Fruit fly (Drosophila melanogaster) whole organism, embryonic: ENCODE results near the gene CG43131.

Experiments used
- CG10147 ChIP-seq: fragments of 200-800 bp; sonication (Bioruptor generic); optimal IDR thresholded peaks from 2 replicates; lab custom pipeline; 2019; ENCODE audit warnings: missing biosample characterization, mild to moderate bottlenecking, missing genetic modification characterization, moderate library complexity
- CG10274 ChIP-seq: fragments of 200-800 bp; sonication (Bioruptor generic); optimal IDR thresholded peaks from 3 replicates; lab custom pipeline; 2017; ENCODE audit warnings: missing biosample characterization, mild to moderate bottlenecking, missing genetic modification characterization
- CG10565 ChIP-seq: fragments of 200-800 bp; sonication (Bioruptor generic); optimal IDR thresholded peaks from 3 replicates; lab custom pipeline; 2016; ENCODE audit warnings: missing biosample characterization, mild to moderate bottlenecking, missing genetic modification characterization
- CG10959 ChIP-seq: fragments of 200-800 bp; sonication (Bioruptor generic); IDR thresholded peaks from 2 replicates; pipeline ENCODE4 v1.3.6; 2022; ENCODE audit warnings: missing biosample characterization, missing genetic modification characterization
- CG11696 ChIP-seq: fragments of 200-800 bp; sonication (Bioruptor generic); IDR thresholded peaks from 2 replicates; pipeline ENCODE4 v1.3.6; 2022; ENCODE audit warnings: missing biosample characterization, missing genetic modification characterization
- CG15011 ChIP-seq: fragments of 200-800 bp; sonication (Bioruptor generic); optimal IDR thresholded peaks from 3 replicates; lab custom pipeline; 2018; ENCODE audit warnings: missing biosample characterization, mild to moderate bottlenecking, missing genetic modification characterization
- CG18764 ChIP-seq: fragments of 200-800 bp; sonication (Bioruptor generic); optimal IDR thresholded peaks from 3 replicates; lab custom pipeline; 2016; ENCODE audit warnings: missing biosample characterization, missing genetic modification characterization
- CG32767 ChIP-seq: fragments of 200-800 bp; sonication (Bioruptor generic); IDR thresholded peaks from 2 replicates; pipeline ENCODE4 v1.3.6; 2022; ENCODE audit warnings: missing biosample characterization, missing genetic modification characterization
- CG3407 ChIP-seq: fragments of 200-800 bp; sonication (Bioruptor generic); optimal IDR thresholded peaks from 2 replicates; lab custom pipeline; 2018; ENCODE audit warnings: missing biosample characterization, mild to moderate bottlenecking, missing genetic modification characterization
- CG34224 ChIP-seq: fragments of 200-800 bp; sonication (Bioruptor generic); IDR thresholded peaks from 3 replicates; pipeline ENCODE4 v1.3.6; 2022; ENCODE audit warnings: missing biosample characterization, missing genetic modification characterization; ENCODE audit not compliant: partially characterized antibody
- CG7556 ChIP-seq: fragments of 200-800 bp; sonication (Bioruptor generic); optimal IDR thresholded peaks from 2 replicates; lab custom pipeline; 2017; ENCODE audit warnings: missing biosample characterization, mild to moderate bottlenecking, missing genetic modification characterization
- CG8290 ChIP-seq, 3 experiments: fragments of 200-800 bp; sonication (Bioruptor generic); optimal IDR thresholded peaks; 2 replicates each; lab custom pipeline; 2016 to 2019; ENCODE audit warnings: missing biosample characterization in 3 of 3, missing genetic modification characterization in 3 of 3, mild to moderate bottlenecking in 2 of 3, moderate library complexity in 1 of 3
- CG9609 ChIP-seq: fragments of 200-800 bp; sonication (Bioruptor generic); optimal IDR thresholded peaks from 3 replicates; lab custom pipeline; 2016; ENCODE audit warnings: missing biosample characterization, missing genetic modification characterization
- CG9817 ChIP-seq: fragments of 200-800 bp; sonication (Bioruptor generic); optimal IDR thresholded peaks from 2 replicates; lab custom pipeline; 2018; ENCODE audit warnings: missing biosample characterization, mild to moderate bottlenecking, missing genetic modification characterization, moderate library complexity
- Camta ChIP-seq: fragments of 200-800 bp; sonication (Bioruptor generic); optimal IDR thresholded peaks from 2 replicates; lab custom pipeline; 2016; ENCODE audit warnings: missing biosample characterization, missing genetic modification characterization
- Chrac-16 ChIP-seq: fragments of 200-800 bp; sonication (Bioruptor generic); optimal IDR thresholded peaks from 3 replicates; lab custom pipeline; 2016; ENCODE audit warnings: missing biosample characterization, missing genetic modification characterization
- D19B ChIP-seq: fragments of 200-800 bp; sonication (Bioruptor generic); optimal IDR thresholded peaks from 2 replicates; lab custom pipeline; 2017; ENCODE audit warnings: missing biosample characterization, mild to moderate bottlenecking, missing genetic modification characterization
- Dip2 ChIP-seq: fragments of 200-800 bp; sonication (Bioruptor generic); IDR thresholded peaks from 2 replicates; pipeline ENCODE4 v1.3.6; 2022; ENCODE audit warnings: missing biosample characterization, missing genetic modification characterization
- HmgZ ChIP-seq: fragments of 200-800 bp; sonication (Bioruptor generic); optimal IDR thresholded peaks from 2 replicates; lab custom pipeline; 2018; ENCODE audit warnings: missing biosample characterization, mild to moderate bottlenecking, missing genetic modification characterization
- Neu2 ChIP-seq: fragments of 200-800 bp; sonication (Bioruptor generic); optimal IDR thresholded peaks from 3 replicates; lab custom pipeline; 2016; ENCODE audit warnings: missing biosample characterization, missing genetic modification characterization, borderline replicate concordance
- PHDP ChIP-seq: fragments of 200-800 bp; sonication (Bioruptor generic); optimal IDR thresholded peaks from 3 replicates; lab custom pipeline; 2018; ENCODE audit warnings: missing biosample characterization, mild to moderate bottlenecking, missing genetic modification characterization, moderate library complexity
- Rx ChIP-seq: fragments of 200-800 bp; sonication (Bioruptor generic); IDR thresholded peaks from 2 replicates; pipeline ENCODE4 v1.3.6; 2022; ENCODE audit warnings: missing biosample characterization, missing genetic modification characterization
- Tbp ChIP-seq: fragments of >200 bp; optimal IDR thresholded peaks from 2 replicates; lab custom pipeline; 2018; ENCODE audit warnings: missing biosample characterization, missing genetic modification characterization
- Vsx1 ChIP-seq: fragments of 200-800 bp; sonication (Bioruptor generic); optimal IDR thresholded peaks from 2 replicates; lab custom pipeline; 2017; ENCODE audit warnings: missing biosample characterization, mild to moderate bottlenecking, missing genetic modification characterization, missing genetic modification reagents
- ato ChIP-seq: fragments of 200-800 bp; sonication (Bioruptor generic); IDR thresholded peaks from 2 replicates; pipeline ENCODE4 v1.3.6; 2022; ENCODE audit warnings: missing biosample characterization, missing genetic modification characterization; ENCODE audit not compliant: partially characterized antibody
- az2 ChIP-seq: fragments of 200-800 bp; sonication (Bioruptor generic); optimal IDR thresholded peaks from 3 replicates; lab custom pipeline; 2016; ENCODE audit warnings: missing biosample characterization, missing genetic modification characterization
- cato ChIP-seq: fragments of 200-800 bp; sonication (Bioruptor generic); optimal IDR thresholded peaks from 2 replicates; lab custom pipeline; 2016; ENCODE audit warnings: missing biosample characterization, missing genetic modification characterization, borderline replicate concordance
- chinmo ChIP-seq: fragments of 200-800 bp; sonication (Bioruptor generic); IDR thresholded peaks from 4 replicates; pipeline ENCODE4 v1.3.6; 2022; ENCODE audit warnings: missing biosample characterization, missing genetic modification characterization; ENCODE audit not compliant: partially characterized antibody
- dmrt11E ChIP-seq: fragments of 200-800 bp; sonication (Bioruptor generic); optimal IDR thresholded peaks from 3 replicates; lab custom pipeline; 2018; ENCODE audit warnings: missing biosample characterization, mild to moderate bottlenecking, missing genetic modification characterization, moderate library complexity
- ftz-f1 ChIP-seq: fragments of 200-800 bp; sonication (Bioruptor generic); optimal IDR thresholded peaks from 2 replicates; lab custom pipeline; 2016; ENCODE audit warnings: missing biosample characterization, missing genetic modification characterization
- gcm2 ChIP-seq: fragments of 200-800 bp; sonication (Bioruptor generic); optimal IDR thresholded peaks from 2 replicates; lab custom pipeline; 2016; ENCODE audit warnings: missing biosample characterization, missing genetic modification characterization
- grau ChIP-seq: fragments of 200-800 bp; optimal IDR thresholded peaks from 3 replicates; lab custom pipeline; 2019; ENCODE audit warnings: missing biosample characterization, mild to moderate bottlenecking, missing genetic modification characterization, moderate library complexity
- her ChIP-seq: fragments of 200-800 bp; sonication (Bioruptor generic); optimal IDR thresholded peaks from 2 replicates; lab custom pipeline; 2016; ENCODE audit warnings: missing biosample characterization, missing genetic modification characterization
- lab ChIP-seq: fragments of 200-800 bp; sonication (Bioruptor generic); optimal IDR thresholded peaks from 3 replicates; lab custom pipeline; 2017; ENCODE audit warnings: missing biosample characterization, missing genetic modification characterization, mild to moderate bottlenecking, moderate library complexity, missing genetic modification reagents
- nerfin-2 ChIP-seq: fragments of 200-800 bp; sonication (Bioruptor generic); IDR thresholded peaks from 2 replicates; pipeline ENCODE4 v1.3.6; 2022; ENCODE audit warnings: missing biosample characterization, missing genetic modification characterization; ENCODE audit not compliant: partially characterized antibody
- psq ChIP-seq: fragments of 200-800 bp; sonication (Bioruptor generic); optimal IDR thresholded peaks from 2 replicates; lab custom pipeline; 2017; ENCODE audit warnings: missing biosample characterization, missing genetic modification characterization
- rib ChIP-seq: fragments of 200-800 bp; sonication (Bioruptor generic); IDR thresholded peaks from 2 replicates; pipeline ENCODE4 v1.3.6; 2022; ENCODE audit warnings: missing biosample characterization, missing genetic modification characterization
- row ChIP-seq: fragments of 200-800 bp; sonication (Bioruptor generic); IDR thresholded peaks from 3 replicates; pipeline ENCODE4 v1.3.6; 2022; ENCODE audit warnings: missing biosample characterization, missing genetic modification characterization
- run ChIP-seq: fragments of 200-800 bp; sonication (Bioruptor generic); optimal IDR thresholded peaks from 3 replicates; lab custom pipeline; 2018; ENCODE audit warnings: missing biosample characterization, mild to moderate bottlenecking, missing genetic modification characterization
- scrt ChIP-seq: fragments of 200-800 bp; sonication (Bioruptor generic); optimal IDR thresholded peaks from 2 replicates; lab custom pipeline; 2018; ENCODE audit warnings: missing biosample characterization, mild to moderate bottlenecking, missing genetic modification characterization, moderate library complexity
- sens-2 ChIP-seq: fragments of 200-800 bp; sonication (Bioruptor generic); IDR thresholded peaks from 2 replicates; pipeline ENCODE4 v1.3.6; 2022; ENCODE audit warnings: missing biosample characterization, missing genetic modification characterization
- slou ChIP-seq: fragments of 200-800 bp; sonication (Bioruptor generic); optimal IDR thresholded peaks from 3 replicates; lab custom pipeline; 2016; ENCODE audit warnings: missing biosample characterization, missing genetic modification characterization
- sr ChIP-seq: fragments of 200-800 bp; sonication (Bioruptor generic); IDR thresholded peaks from 3 replicates; pipeline ENCODE4 v1.3.6; 2022; ENCODE audit warnings: missing biosample characterization, missing genetic modification characterization
- ssp ChIP-seq: fragments of 200-800 bp; sonication (Bioruptor generic); IDR thresholded peaks from 2 replicates; pipeline ENCODE4 v1.3.6; 2022; ENCODE audit warnings: missing biosample characterization, missing genetic modification characterization
- stwl ChIP-seq: fragments of 200-800 bp; sonication (Bioruptor generic); optimal IDR thresholded peaks from 3 replicates; lab custom pipeline; 2018; ENCODE audit warnings: missing biosample characterization, mild to moderate bottlenecking, missing genetic modification characterization, moderate library complexity
- vnd ChIP-seq: fragments of 200-800 bp; sonication (Bioruptor generic); IDR thresholded peaks from 3 replicates; pipeline ENCODE4 v1.3.6; 2022; ENCODE audit warnings: missing biosample characterization, missing genetic modification characterization; ENCODE audit not compliant: partially characterized antibody
- wor ChIP-seq: fragments of 200-800 bp; sonication (Bioruptor generic); IDR thresholded peaks from 2 replicates; pipeline ENCODE4 v1.3.6; 2022; ENCODE audit warnings: missing biosample characterization, missing genetic modification characterization
- zfh1 ChIP-seq: fragments of 200-800 bp; sonication (Bioruptor generic); IDR thresholded peaks from 3 replicates; pipeline ENCODE4 v1.3.6; 2022; ENCODE audit warnings: missing biosample characterization, missing genetic modification characterization

Gene CG43131

DNA sequence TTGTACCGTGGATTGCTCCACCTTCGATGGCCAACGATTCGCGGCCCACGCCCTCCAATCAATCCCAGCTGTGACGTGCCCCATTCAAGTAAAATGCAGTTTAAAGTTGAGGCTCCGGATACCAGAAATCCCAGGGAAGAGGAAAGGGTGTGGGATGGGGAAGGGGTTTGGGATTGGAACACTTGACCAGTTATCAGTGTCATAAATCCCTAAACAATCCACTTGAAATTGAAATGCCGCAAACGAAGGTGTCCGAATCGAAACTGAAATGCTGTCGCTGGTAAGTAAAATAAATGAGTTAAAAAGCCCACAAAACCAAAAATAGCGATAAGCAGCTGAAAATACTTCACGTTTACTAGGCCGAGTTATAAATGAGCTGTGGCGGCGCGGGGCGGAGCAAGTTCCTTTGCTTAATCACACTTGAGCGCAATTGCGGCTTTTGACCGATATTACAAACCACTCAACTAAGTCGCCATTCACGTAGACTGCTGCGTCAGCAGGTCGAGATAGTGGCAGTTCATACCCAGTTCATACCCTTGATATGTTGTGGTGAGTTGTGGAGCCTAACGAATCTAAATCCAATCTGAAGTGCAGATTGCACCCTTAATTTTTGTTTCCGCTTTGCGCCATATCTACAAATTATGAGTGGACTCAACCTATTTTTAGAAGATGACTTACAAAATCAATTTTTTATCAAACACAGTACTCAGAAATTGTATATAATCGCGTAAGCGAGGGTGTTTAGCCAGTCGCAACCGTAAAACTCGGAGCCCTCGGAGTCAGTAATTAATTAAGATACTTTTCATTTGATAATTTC, 44.2 kb downstream of the CG43131 start (continued):
- TF ChIP-seq dmrt11E (peak; percentile 10), CG3407 (GFP tag; lab: Kevin White, UChicago) (no peak), PHDP (tag; lab: Kevin White, UChicago) (no peak), gcm2 (GFP tag; lab: Kevin White, UChicago) (no peak), CG10147 (GFP tag; lab: Kevin White, UChicago) (no peak), cato (GFP tag; lab: Kevin White, UChicago) (no peak), vnd (GFP tag; lab: Robert Waterston, UW) (peak; percentile 68; the same call in 2 of the 3 replicates), D19B (GFP tag; lab: Kevin White, UChicago) (peak; percentile 99), CG10565 (GFP tag; lab: Kevin White, UChicago) (no peak), row (peak; percentile 85), wor (GFP tag; lab: Robert Waterston, UW) (no peak), Chrac-16 (GFP tag; lab: Kevin White, UChicago) (no peak), lab (GFP tag; lab: Kevin White, UChicago) (peak; percentile 68), rib (GFP tag; lab: Robert Waterston, UW) (no peak), CG15011 (GFP tag; lab: Kevin White, UChicago) (no peak), stwl (tag; lab: Kevin White, UChicago) (no peak), slou (no peak), psq (GFP tag; lab: Kevin White, UChicago) (no peak), Rx (no peak), CG32767 (no peak), zfh1 (GFP tag; lab: Robert Waterston, UW) (peak; percentile 52; the same call in 1 of the 3 replicates), ato (GFP tag; lab: Robert Waterston, UW) (no peak), CG8290 (GFP tag; optimal IDR thresholded peaks at IDR 0.05; lab: Kevin White, UChicago) (no peak), CG8290 (tag; optimal IDR thresholded peaks at IDR 0.05; lab: Kevin White, UChicago) (peak in 1 of 2 experiments; percentile 29), Camta (GFP tag; lab: Kevin White, UChicago) (no peak), CG9609 (GFP tag; lab: Kevin White, UChicago) (no peak), Vsx1 (GFP tag; lab: Kevin White, UChicago) (peak; percentile 50), CG11696 (GFP tag; lab: Robert Waterston, UW) (no peak; the same call in 1 of the 2 replicates), CG18764 (no peak), run (tag; lab: Kevin White, UChicago) (no peak), az2 (peak; percentile 28), her (GFP tag; lab: Kevin White, UChicago) (peak; percentile 15), CG10959 (GFP tag; lab: Robert Waterston, UW) (no peak), Dip2 (GFP tag; lab: Robert Waterston, UW) (no peak), sens-2 (GFP tag; lab: Robert Waterston, UW) (0 out of 2 replicates have a peak, but pooled peaks have one; percentile 43), sr (no peak; the same call in 2 of the 3 replicates), grau (tag; lab: Kevin White, UChicago) (peak; percentile 37), chinmo (peak; percentile 23; the same call in 1 of the 4 replicates), CG7556 (GFP tag; lab: Kevin White, UChicago) (peak; percentile 35), scrt (GFP tag; lab: Kevin White, UChicago) (no peak), ftz-f1 (no peak), CG10274 (GFP tag; lab: Kevin White, UChicago) (no peak), CG34224 (no peak), HmgZ (tag; lab: Kevin White, UChicago) (peak; percentile 40), ssp (no peak), Neu2 (GFP tag; lab: Kevin White, UChicago) (no peak), CG9817 (tag; lab: Kevin White, UChicago) (no peak), nerfin-2 (GFP tag; lab: Robert Waterston, UW) (0 out of 2 replicates have a peak, but pooled peaks have one; percentile 30), Tbp (GFP tag; lab: Kevin White, UChicago) (no peak)
